Fruit fly (Drosophila melanogaster): ENCODE data around the gene CG15822.

Gene CG15822

dm6 chr3L:2114687-2115444, 48.8 kb downstream of the CG15822 start:
- TF ChIP-seq MTF-1 (GFP tag; optimal IDR thresholded peaks at IDR 0.05; ENCODE audit: borderline replicate concordance) (peak; percentile 8), Usf (GFP tag; optimal IDR thresholded peaks at IDR 0.05) (no peak), Tbp (GFP tag; optimal IDR thresholded peaks at IDR 0.05) (no peak), TFAM (GFP tag; optimal IDR thresholded peaks at IDR 0.05) (no peak), dmrt11E (tag; optimal IDR thresholded peaks at IDR 0.05) (no peak), pnt (GFP tag; optimal IDR thresholded peaks at IDR 0.05) (no peak), sd (tag; optimal IDR thresholded peaks at IDR 0.05) (peak; percentile 58), kay (GFP tag; optimal IDR thresholded peaks at IDR 0.05) (no peak), Asciz (GFP tag; optimal IDR thresholded peaks at IDR 0.05) (no peak), ttk (GFP tag; IDR thresholded peaks at IDR 0.05) (0 out of 2 replicates have a peak, but pooled peaks have one; percentile 23), Deaf1 (tag; optimal IDR thresholded peaks at IDR 0.05) (peak; percentile 79), CG11560 (tag; IDR thresholded peaks at IDR 0.05) (no peak), Hey (tag; optimal IDR thresholded peaks at IDR 0.05) (no peak), CG18011 (GFP tag; optimal IDR thresholded peaks at IDR 0.05) (no peak), CG11504 (tag; optimal IDR thresholded peaks at IDR 0.05) (no peak), Pdp1 (GFP tag; optimal IDR thresholded peaks at IDR 0.05) (peak in 1 of 2 experiments; percentile 15), cg (GFP tag; optimal IDR thresholded peaks at IDR 0.05) (peak; percentile 57), cwo (GFP tag; optimal IDR thresholded peaks at IDR 0.05) (no peak), CG1024 (GFP tag; IDR thresholded peaks at IDR 0.05) (no peak), lola (GFP tag; optimal IDR thresholded peaks at IDR 0.05) (no peak), so (GFP tag; IDR thresholded peaks at IDR 0.05) (0 out of 3 replicates have a peak, but pooled peaks have one; percentile 27), CG8281 (tag; optimal IDR thresholded peaks at IDR 0.05) (no peak), kah (GFP tag; optimal IDR thresholded peaks at IDR 0.05) (peak; percentile 55)

dm6 chr3L:2107293-2107858, 56.3 kb downstream of the CG15822 start:
- TF ChIP-seq fd96Cb (tag; optimal IDR thresholded peaks at IDR 0.05): no peak
- TF ChIP-seq CG3163 (GFP tag; optimal IDR thresholded peaks at IDR 0.05): peak; percentile 68
- TF ChIP-seq CG16813 (GFP tag; IDR thresholded peaks at IDR 0.05; ENCODE audit: partially characterized antibody): no peak
- TF ChIP-seq inv (GFP tag; IDR thresholded peaks at IDR 0.05; ENCODE audit: partially characterized antibody): no peak
- no peak for TF ChIP-seq ap (GFP tag; IDR thresholded peaks at IDR 0.05)
- TF ChIP-seq CG10366 (GFP tag; IDR thresholded peaks at IDR 0.05): no peak
- TF ChIP-seq CG10267 (tag; optimal IDR thresholded peaks at IDR 0.05): peak; percentile 76
- TF ChIP-seq Deaf1 (tag; optimal IDR thresholded peaks at IDR 0.05): peak; percentile 95
- TF ChIP-seq sens (GFP tag): peak; percentile 21
- TF ChIP-seq pros (GFP tag; optimal IDR thresholded peaks at IDR 0.05): peak; percentile 33
- TF ChIP-seq CG34224 (GFP tag; IDR thresholded peaks at IDR 0.05; ENCODE audit: partially characterized antibody): peak; percentile 35; the same call in 2 of the 3 replicates
- TF ChIP-seq Trl (optimal IDR thresholded peaks at IDR 0.05): peak; percentile 47 to 49
- no peak for TF ChIP-seq Trl (GFP tag; optimal IDR thresholded peaks at IDR 0.05)
- 0 out of 2 replicates have a peak, but pooled peaks have one; percentile 40 for TF ChIP-seq sna (GFP tag; IDR thresholded peaks at IDR 0.05; ENCODE audit: partially characterized antibody)
- peak; percentile 36; the same call in 1 of the 2 replicates for TF ChIP-seq CG13287 (GFP tag; IDR thresholded peaks at IDR 0.05; ENCODE audit: partially characterized antibody)
- TF ChIP-seq kah (GFP tag; optimal IDR thresholded peaks at IDR 0.05): no peak
- TF ChIP-seq z (GFP tag; IDR thresholded peaks at IDR 0.05): peak; percentile 35; the same call in 1 of the 3 replicates
- peak in 1 of 2 experiments; percentile 22 for TF ChIP-seq crp (GFP tag; optimal IDR thresholded peaks at IDR 0.05)
- TF ChIP-seq stwl (tag; optimal IDR thresholded peaks at IDR 0.05): peak; percentile 96

All from whole organism, embryonic.